Worm (Caenorhabditis elegans) whole organism, early embryonic: ENCODE measurements around the gene C04E6.4.

ENCODE experiments used
- ama-1 ChIP-seq: fragments of 150-350 bp; optimal IDR thresholded peaks from 2 replicates; lab custom pipeline; 2014
- ceh-13 ChIP-seq: fragments of 200-800 bp; sonication (Bioruptor generic); optimal IDR thresholded peaks from 2 replicates; lab custom pipeline; 2018; ENCODE audit warnings: mild to moderate bottlenecking, missing genetic modification characterization, missing compliant biosample characterization

DNA sequence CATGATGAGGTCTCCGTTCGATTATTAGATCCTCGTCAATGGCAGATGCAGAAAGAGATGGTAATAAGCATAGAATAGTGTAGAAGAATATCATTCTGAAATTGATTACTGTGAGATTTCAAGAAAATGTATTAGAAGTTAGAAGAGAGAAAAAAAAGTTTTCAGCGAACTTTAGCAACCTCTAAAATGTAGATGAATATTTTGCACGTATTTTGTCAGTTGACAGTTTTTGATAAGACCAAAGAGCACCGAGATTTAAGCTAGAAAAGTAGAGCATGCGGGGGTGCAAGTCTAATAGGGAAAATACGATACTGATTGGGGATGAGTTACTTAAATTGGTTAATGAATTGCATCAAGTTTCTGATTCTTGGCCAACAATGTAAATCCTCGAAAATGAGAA lies 47.6 kb downstream of the C04E6.4 start, which contains the start of gene M03F8.6:
- no peak for TF ChIP-seq ceh-13 (GFP tag; lab: Kevin White, UChicago)
- no peak for TF ChIP-seq ama-1 (lab: Kevin White, UChicago)
